Fruit fly (Drosophila melanogaster) whole organism, embryonic: ENCODE results near the gene CG4497.

Experiments
- CG13424 ChIP-seq: fragments of 200-800 bp; sonication (Bioruptor generic); optimal IDR thresholded peaks from 2 replicates; lab custom pipeline; 2019; ENCODE audit warnings: missing biosample characterization, mild to moderate bottlenecking, missing genetic modification characterization, moderate library complexity
- CG7928 ChIP-seq: fragments of 200-800 bp; sonication (Bioruptor generic); optimal IDR thresholded peaks from 2 replicates; lab custom pipeline; 2017; ENCODE audit warnings: missing biosample characterization, mild to moderate bottlenecking, missing genetic modification characterization
- Elba2 ChIP-seq: fragments of 200-800 bp; sonication (Bioruptor generic); optimal IDR thresholded peaks from 3 replicates; lab custom pipeline; 2016; ENCODE audit warnings: missing biosample characterization, missing genetic modification characterization
- Usf ChIP-seq: fragments of 200-800 bp; sonication (Bioruptor generic); optimal IDR thresholded peaks from 2 replicates; lab custom pipeline; 2017; ENCODE audit warnings: missing genotype, missing biosample characterization, missing genetic modification characterization
- ac ChIP-seq: fragments of 200-800 bp; sonication (Bioruptor generic); optimal IDR thresholded peaks from 3 replicates; lab custom pipeline; 2017; ENCODE audit warnings: missing biosample characterization, mild to moderate bottlenecking, missing genetic modification characterization
- crol ChIP-seq: fragments of 200-800 bp; sonication (Bioruptor generic); IDR thresholded peaks from 2 replicates; pipeline ENCODE4 v1.3.6; 2022; ENCODE audit warnings: missing biosample characterization, missing genetic modification characterization
- grn ChIP-seq: fragments of 200-800 bp; sonication (Bioruptor generic); optimal IDR thresholded peaks from 3 replicates; lab custom pipeline; 2017; ENCODE audit warnings: missing biosample characterization, missing genetic modification characterization
- onecut ChIP-seq: fragments of 200-800 bp; sonication (Bioruptor generic); IDR thresholded peaks from 2 replicates; pipeline ENCODE4 v1.3.6; 2022; ENCODE audit warnings: missing biosample characterization, missing genetic modification characterization
- pnt ChIP-seq: fragments of 200-800 bp; sonication (Bioruptor generic); optimal IDR thresholded peaks from 3 replicates; lab custom pipeline; 2016; ENCODE audit warnings: missing biosample characterization, missing genetic modification characterization
- sqz ChIP-seq: fragments of 200-800 bp; sonication (Bioruptor generic); optimal IDR thresholded peaks from 3 replicates; lab custom pipeline; 2018; ENCODE audit warnings: missing biosample characterization, mild to moderate bottlenecking, missing genetic modification characterization

DNA sequence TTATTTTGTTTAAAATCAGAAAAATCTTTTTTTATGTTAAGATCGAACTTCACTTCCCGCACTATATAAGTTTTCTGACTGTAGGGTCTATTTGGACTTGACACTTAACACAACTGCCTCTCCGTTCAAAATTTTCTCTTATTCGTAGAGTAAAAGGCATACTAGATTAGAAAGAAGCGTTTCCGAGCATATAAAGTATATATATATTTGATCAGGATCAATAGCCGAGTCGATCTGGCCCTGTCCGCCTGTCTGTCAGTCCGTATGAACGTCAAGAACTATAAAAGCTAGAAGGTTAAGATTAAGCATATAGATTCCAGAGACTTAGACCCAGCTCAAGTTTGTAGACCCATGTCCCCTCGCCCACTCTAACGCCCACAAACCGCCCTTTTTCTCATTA lies 38.3 kb upstream of the CG4497 start, which contains the start of gene CG43800:
- no peak for TF ChIP-seq Usf
- TF ChIP-seq crol (GFP tag; lab: Robert Waterston, UW): no peak
- no peak for TF ChIP-seq sqz (GFP tag; lab: Kevin White, UChicago)
- TF ChIP-seq CG7928: no peak
- TF ChIP-seq CG13424 (tag; lab: Kevin White, UChicago): no peak
- no peak for TF ChIP-seq Elba2
- no peak for TF ChIP-seq grn
- TF ChIP-seq onecut: no peak
- no peak for TF ChIP-seq pnt (GFP tag; lab: Kevin White, UChicago)
- no peak for TF ChIP-seq ac (GFP tag; lab: Kevin White, UChicago)
